ENCODE assay signal across 3 worm cellular contexts in genomic region chrII:6734674-6735073, ce11.
TF ChIP-seq lines count a peak whose summit lies in the region.

Gene T14B4.3, plus strand, starts transcription at chrII:6734937.

TF ChIP-seq in whole organism, L1 larva, 84 proteins besides CTCF, POLR2A, EP300 and RAD21 (continued from another document and continues in another):
- TF ChIP-seq nhr-11 (tag; optimal IDR thresholded peaks at IDR 0.05; lab: Kevin White, UChicago): no peak
- TF ChIP-seq Y116A8C.19 (tag; optimal IDR thresholded peaks at IDR 0.05; lab: Kevin White, UChicago; ENCODE audit: borderline replicate concordance): no peak
- peak; percentile 78 for TF ChIP-seq lin-15B (tag; optimal IDR thresholded peaks at IDR 0.05; lab: Kevin White, UChicago)
- TF ChIP-seq ama-1 (optimal IDR thresholded peaks at IDR 0.05; lab: Kevin White, UChicago): no peak
- no peak for TF ChIP-seq irx-1 (tag; optimal IDR thresholded peaks at IDR 0.05; lab: Kevin White, UChicago)
- peak; percentile 61 for TF ChIP-seq nhr-47 (tag; optimal IDR thresholded peaks at IDR 0.05; lab: Kevin White, UChicago)
- TF ChIP-seq tlp-1 (tag; optimal IDR thresholded peaks at IDR 0.05; lab: Kevin White, UChicago): no peak
- TF ChIP-seq sup-37 (GFP tag; optimal IDR thresholded peaks at IDR 0.05; lab: Kevin White, UChicago): no peak
- no peak for TF ChIP-seq alr-1 (tag; optimal IDR thresholded peaks at IDR 0.05; lab: Kevin White, UChicago; ENCODE audit: borderline replicate concordance)
- TF ChIP-seq unc-30 (tag; optimal IDR thresholded peaks at IDR 0.05; lab: Kevin White, UChicago): no peak
- peak; percentile 60 for TF ChIP-seq snu-23 (GFP tag; optimal IDR thresholded peaks at IDR 0.05; lab: Kevin White, UChicago)
- TF ChIP-seq unc-62 (GFP tag; optimal IDR thresholded peaks at IDR 0.05; lab: Kevin White, UChicago): no peak
- TF ChIP-seq hlh-17 (GFP tag; optimal IDR thresholded peaks at IDR 0.05; lab: Kevin White, UChicago; ENCODE audit: borderline replicate concordance): no peak
- peak; percentile 20 for TF ChIP-seq sox-4 (tag; optimal IDR thresholded peaks at IDR 0.05; lab: Kevin White, UChicago)
- peak; percentile 4 for TF ChIP-seq C04F5.9 (tag; optimal IDR thresholded peaks at IDR 0.05; lab: Kevin White, UChicago)
- peak; percentile 59 for TF ChIP-seq lin-13 (GFP tag; optimal IDR thresholded peaks at IDR 0.05; lab: Kevin White, UChicago)
- TF ChIP-seq nhr-12 (tag; optimal IDR thresholded peaks at IDR 0.05; lab: Kevin White, UChicago): no peak
- peak; percentile 75 to 82 for TF ChIP-seq efl-1 (optimal IDR thresholded peaks at IDR 0.05; lab: Kevin White, UChicago)
- peak; percentile 57 to 96 for TF ChIP-seq efl-1 (GFP tag; optimal IDR thresholded peaks at IDR 0.05 in 1 of 2; lab: Kevin White, UChicago)
- TF ChIP-seq rnt-1 (tag; optimal IDR thresholded peaks at IDR 0.05; lab: Kevin White, UChicago): peak; percentile 88
- TF ChIP-seq ceh-88 (GFP tag; IDR thresholded peaks at IDR 0.05; lab: Robert Waterston, UW): 0 out of 2 replicates have a peak, but pooled peaks have one; percentile 45
- TF ChIP-seq grh-1 (GFP tag; IDR thresholded peaks at IDR 0.05; lab: Robert Waterston, UW): no peak
- TF ChIP-seq skn-1 (tag; optimal IDR thresholded peaks at IDR 0.05; lab: Kevin White, UChicago): peak; percentile 43
- peak; percentile 57 for TF ChIP-seq nhr-20 (tag; optimal IDR thresholded peaks at IDR 0.05; lab: Kevin White, UChicago)
- TF ChIP-seq lin-39 (tag; optimal IDR thresholded peaks at IDR 0.05; lab: Kevin White, UChicago): no peak
- TF ChIP-seq ceh-8 (GFP tag; optimal IDR thresholded peaks at IDR 0.05; lab: Kevin White, UChicago): no peak
- TF ChIP-seq nhr-19 (GFP tag; conservative IDR thresholded peaks at IDR 0.05; lab: Robert Waterston, UW): peak; percentile 31; the same call in 1 of the 2 replicates
- no peak for TF ChIP-seq fos-1 (tag; optimal IDR thresholded peaks at IDR 0.05; lab: Kevin White, UChicago)
- TF ChIP-seq fkh-4 (tag; optimal IDR thresholded peaks at IDR 0.05; lab: Kevin White, UChicago; ENCODE audit: borderline replicate concordance): no peak
- TF ChIP-seq elt-3 (tag; optimal IDR thresholded peaks at IDR 0.05; lab: Kevin White, UChicago): peak in 1 of 6 experiments; percentile 47
- no peak for TF ChIP-seq mab-9 (GFP tag; IDR thresholded peaks at IDR 0.05; lab: Robert Waterston, UW)
- no peak for TF ChIP-seq mef-2 (tag; optimal IDR thresholded peaks at IDR 0.05; lab: Kevin White, UChicago)
- TF ChIP-seq tbx-2 (tag; optimal IDR thresholded peaks at IDR 0.05; lab: Kevin White, UChicago): peak; percentile 54
- TF ChIP-seq zag-1 (tag; optimal IDR thresholded peaks at IDR 0.05; lab: Kevin White, UChicago): no peak
- peak in 2 of 3 experiments; percentile 41 to 64 for TF ChIP-seq ceh-82 (tag; optimal IDR thresholded peaks at IDR 0.05; lab: Kevin White, UChicago)
- TF ChIP-seq fkh-10 (GFP tag; optimal IDR thresholded peaks at IDR 0.05; lab: Kevin White, UChicago): no peak
- TF ChIP-seq zip-4 (GFP tag; optimal IDR thresholded peaks at IDR 0.05; lab: Kevin White, UChicago): no peak
- TF ChIP-seq ztf-11 (tag; optimal IDR thresholded peaks at IDR 0.05; lab: Kevin White, UChicago): peak in 1 of 2 experiments; percentile 67
- TF ChIP-seq nhr-28 (tag; optimal IDR thresholded peaks at IDR 0.05; lab: Kevin White, UChicago): no peak
- no peak for TF ChIP-seq ztf-4 (tag; optimal IDR thresholded peaks at IDR 0.05; lab: Kevin White, UChicago)
- TF ChIP-seq unc-86 (tag; optimal IDR thresholded peaks at IDR 0.05; lab: Kevin White, UChicago): peak; percentile 14
- peak; percentile 50 for TF ChIP-seq xbp-1 (tag; optimal IDR thresholded peaks at IDR 0.05; lab: Kevin White, UChicago)
- peak; percentile 43 for TF ChIP-seq nhr-85 (tag; lab: Kevin White, UChicago)
- no peak for TF ChIP-seq unc-130 (tag; optimal IDR thresholded peaks at IDR 0.05; lab: Kevin White, UChicago)

TF ChIP-seq in whole organism, L3 larva, 47 proteins besides CTCF, POLR2A, EP300 and RAD21 (continued from another document):
- TF ChIP-seq nhr-43 (tag; optimal IDR thresholded peaks at IDR 0.05; lab: Kevin White, UChicago; ENCODE audit: poor library complexity, severe bottlenecking) (peak; percentile 69), nhr-25 (tag; optimal IDR thresholded peaks at IDR 0.05; lab: Kevin White, UChicago) (peak; percentile 54), ztf-4 (tag; optimal IDR thresholded peaks at IDR 0.05; lab: Kevin White, UChicago) (no peak), daf-12 (tag; optimal IDR thresholded peaks at IDR 0.05; lab: Kevin White, UChicago) (no peak), nhr-28 (tag; optimal IDR thresholded peaks at IDR 0.05; lab: Kevin White, UChicago) (no peak), ceh-9 (tag; optimal IDR thresholded peaks at IDR 0.05; lab: Kevin White, UChicago) (no peak), lin-39 (tag; optimal IDR thresholded peaks at IDR 0.05; lab: Kevin White, UChicago) (peak; percentile 17), unc-39 (tag; optimal IDR thresholded peaks at IDR 0.05; lab: Kevin White, UChicago) (no peak), fos-1 (tag; optimal IDR thresholded peaks at IDR 0.05; lab: Kevin White, UChicago) (no peak), nhr-23 (tag; optimal IDR thresholded peaks at IDR 0.05; lab: Kevin White, UChicago) (peak; percentile 44), pha-4 (tag; optimal IDR thresholded peaks at IDR 0.05; lab: Kevin White, UChicago) (peak; percentile 93), lsy-12 (tag; optimal IDR thresholded peaks at IDR 0.05; lab: Kevin White, UChicago) (peak; percentile 15), zag-1 (tag; optimal IDR thresholded peaks at IDR 0.05; lab: Kevin White, UChicago) (no peak), elt-2 (tag; optimal IDR thresholded peaks at IDR 0.05; lab: Kevin White, UChicago) (peak; percentile 27), ceh-28 (tag; optimal IDR thresholded peaks at IDR 0.05; lab: Kevin White, UChicago) (no peak), elt-3 (tag; optimal IDR thresholded peaks at IDR 0.05; lab: Kevin White, UChicago) (no peak)

TF ChIP-seq in whole organism, young adult, 124 proteins besides CTCF, POLR2A, EP300 and RAD21 (continued from another document):
- TF ChIP-seq F23B12.7 (tag; optimal IDR thresholded peaks at IDR 0.05; lab: Kevin White, UChicago; ENCODE audit: insufficient read depth) (peak; percentile 78), lir-1 (GFP tag; conservative IDR thresholded peaks at IDR 0.05; lab: Robert Waterston, UW) (0 out of 2 replicates have a peak, but pooled peaks have one; percentile 24), F52B5.7 (tag; optimal IDR thresholded peaks at IDR 0.05; lab: Kevin White, UChicago) (no peak), lsy-27 (tag; optimal IDR thresholded peaks at IDR 0.05; lab: Kevin White, UChicago; ENCODE audit: borderline replicate concordance, insufficient read depth) (no peak), tbp1 (GFP tag; optimal IDR thresholded peaks at IDR 0.05; lab: Kevin White, UChicago) (no peak), ztf-3 (GFP tag; optimal IDR thresholded peaks at IDR 0.05; lab: Kevin White, UChicago) (no peak), bed-2 (GFP tag; IDR thresholded peaks at IDR 0.05; lab: Robert Waterston, UW) (no peak)
